Worm (Caenorhabditis elegans) whole organism, L3 larva: ENCODE data around the gene srh-28.

ENCODE experiments used
- R02D3.7 ChIP-seq: fragments of 150-350 bp; optimal IDR thresholded peaks from 2 replicates; lab custom pipeline; 2014; ENCODE audit warnings: missing biosample characterization, missing genetic modification characterization
- ZK546.5 ChIP-seq: sonication (generic microtip); optimal IDR thresholded peaks from 2 replicates; lab custom pipeline; 2017; ENCODE audit warnings: missing biosample characterization, missing genetic modification characterization
- aly-2 ChIP-seq: fragments of 150-350 bp; optimal IDR thresholded peaks from 2 replicates; lab custom pipeline; 2014; ENCODE audit warnings: missing biosample characterization, missing genetic modification characterization
- ama-1 ChIP-seq: fragments of 150-350 bp; optimal IDR thresholded peaks from 2 replicates; lab custom pipeline; 2018
- ceh-28 ChIP-seq: fragments of 150-350 bp; optimal IDR thresholded peaks from 2 replicates; lab custom pipeline; 2014; ENCODE audit warnings: missing biosample characterization, missing genetic modification reagents, missing genetic modification characterization
- ceh-82 ChIP-seq: fragments of 150-350 bp; optimal IDR thresholded peaks from 2 replicates; lab custom pipeline; 2014; ENCODE audit warnings: missing biosample characterization, missing genetic modification characterization
- ceh-9 ChIP-seq: sonication (generic microtip); optimal IDR thresholded peaks from 2 replicates; lab custom pipeline; 2018; ENCODE audit warnings: missing biosample characterization, missing genetic modification characterization
- daf-12 ChIP-seq: fragments of 150-350 bp; optimal IDR thresholded peaks from 2 replicates; lab custom pipeline; 2014; ENCODE audit warnings: missing biosample characterization, missing genetic modification reagents, missing genetic modification characterization
- egl-27 ChIP-seq: sonication (generic microtip); optimal IDR thresholded peaks from 4 replicates; lab custom pipeline; 2017; ENCODE audit warnings: missing biosample characterization, missing genetic modification reagents, missing genetic modification characterization
- egl-5 ChIP-seq: fragments of 150-350 bp; optimal IDR thresholded peaks from 2 replicates; lab custom pipeline; 2017; ENCODE audit warnings: missing biosample characterization, missing genetic modification reagents, missing genetic modification characterization, inconsistent platforms
- elt-1 ChIP-seq: fragments of 150-350 bp; optimal IDR thresholded peaks from 2 replicates; lab custom pipeline; 2014; ENCODE audit warnings: missing biosample characterization, missing genetic modification characterization
- elt-2 ChIP-seq: sonication (generic microtip); optimal IDR thresholded peaks from 2 replicates; lab custom pipeline; 2016; ENCODE audit warnings: missing genetic modification reagents, mild to moderate bottlenecking, missing genetic modification characterization, missing compliant biosample characterization
- elt-3 ChIP-seq, 3 experiments: fragments of 150-350 bp in 1 of 3; sonication (generic microtip) in 2 of 3; optimal IDR thresholded peaks; 2 replicates in 2 of 3; 4 replicates in 1 of 3; lab custom pipeline; 2014 to 2017; ENCODE audit warnings: missing biosample characterization in 3 of 3, missing genetic modification characterization in 3 of 3
- fkh-10 ChIP-seq: sonication (generic microtip); optimal IDR thresholded peaks from 2 replicates; lab custom pipeline; 2017; ENCODE audit warnings: missing biosample characterization, missing genetic modification reagents, missing genetic modification characterization
- fkh-2 ChIP-seq: fragments of 150-350 bp; optimal IDR thresholded peaks from 2 replicates; lab custom pipeline; 2014; ENCODE audit warnings: missing biosample characterization, missing genetic modification reagents, missing genetic modification characterization
- fos-1 ChIP-seq: fragments of 150-350 bp; optimal IDR thresholded peaks from 2 replicates; lab custom pipeline; 2014; ENCODE audit warnings: missing biosample characterization, missing genetic modification characterization
- jun-1 ChIP-seq: fragments of 150-350 bp; optimal IDR thresholded peaks from 2 replicates; lab custom pipeline; 2014; ENCODE audit warnings: missing biosample characterization, missing genetic modification reagents, missing genetic modification characterization
- lin-15B ChIP-seq: fragments of 150-350 bp; optimal IDR thresholded peaks from 2 replicates; lab custom pipeline; 2014; ENCODE audit warnings: missing biosample characterization, missing genetic modification characterization
- lin-39 ChIP-seq: fragments of 150-350 bp; optimal IDR thresholded peaks from 2 replicates; lab custom pipeline; 2018; ENCODE audit warnings: missing biosample characterization, missing genetic modification reagents, missing genetic modification characterization
- lsy-12 ChIP-seq: sonication (generic microtip); optimal IDR thresholded peaks from 2 replicates; lab custom pipeline; 2016; ENCODE audit warnings: mild to moderate bottlenecking, missing genetic modification characterization, missing compliant biosample characterization
- mdl-1 ChIP-seq: fragments of 150-350 bp; optimal IDR thresholded peaks from 2 replicates; lab custom pipeline; 2014; ENCODE audit warnings: missing biosample characterization, missing genetic modification characterization
- nfya-1 ChIP-seq: sonication (generic microtip); optimal IDR thresholded peaks from 2 replicates; lab custom pipeline; 2017; ENCODE audit warnings: missing genetic modification characterization, mild to moderate bottlenecking, missing compliant biosample characterization, antibody characterized with exemption, moderate library complexity; ENCODE audit not compliant: insufficient read depth
- nhr-11 ChIP-seq: fragments of 150-350 bp; optimal IDR thresholded peaks from 2 replicates; lab custom pipeline; 2014; ENCODE audit warnings: missing biosample characterization, missing genetic modification characterization
- nhr-12 ChIP-seq: fragments of 150-350 bp; optimal IDR thresholded peaks from 2 replicates; lab custom pipeline; 2014; ENCODE audit warnings: missing biosample characterization, missing genetic modification characterization
- nhr-237 ChIP-seq: fragments of 150-350 bp; optimal IDR thresholded peaks from 2 replicates; lab custom pipeline; 2014; ENCODE audit warnings: missing biosample characterization, missing genetic modification characterization
- nhr-25 ChIP-seq: sonication (generic microtip); optimal IDR thresholded peaks from 2 replicates; lab custom pipeline; 2017; ENCODE audit warnings: missing biosample characterization, missing genetic modification characterization
- nhr-28 ChIP-seq: fragments of 150-350 bp; optimal IDR thresholded peaks from 2 replicates; lab custom pipeline; 2014; ENCODE audit warnings: missing biosample characterization, missing genetic modification characterization
- nhr-43 ChIP-seq: sonication (generic microtip); optimal IDR thresholded peaks from 2 replicates; lab custom pipeline; 2016; ENCODE audit warnings: mild to moderate bottlenecking, missing genetic modification characterization, missing compliant biosample characterization; ENCODE audit not compliant: poor library complexity, severe bottlenecking
- nhr-77 ChIP-seq: fragments of 150-350 bp; optimal IDR thresholded peaks from 2 replicates; lab custom pipeline; 2014; ENCODE audit warnings: missing biosample characterization, missing genetic modification characterization
- pha-4 ChIP-seq: fragments of 150-350 bp; optimal IDR thresholded peaks from 2 replicates; lab custom pipeline; 2014; ENCODE audit warnings: missing biosample characterization, missing genetic modification reagents, missing genetic modification characterization
- pqm-1 ChIP-seq: fragments of 150-350 bp; optimal IDR thresholded peaks from 2 replicates; lab custom pipeline; 2017; ENCODE audit warnings: missing biosample characterization, missing genetic modification characterization, inconsistent platforms
- sea-2 ChIP-seq: fragments of 150-350 bp; sonication (generic microtip); optimal IDR thresholded peaks from 4 replicates; lab custom pipeline; 2014; ENCODE audit warnings: missing biosample characterization, missing genetic modification reagents, missing genetic modification characterization
- skn-1 ChIP-seq: fragments of 150-350 bp; optimal IDR thresholded peaks from 2 replicates; lab custom pipeline; 2014; ENCODE audit warnings: missing biosample characterization, missing genetic modification characterization
- snpc-4 ChIP-seq: fragments of 150-350 bp; optimal IDR thresholded peaks from 2 replicates; lab custom pipeline; 2014; ENCODE audit warnings: missing biosample characterization, missing genetic modification characterization
- unc-39 ChIP-seq: sonication (generic microtip); optimal IDR thresholded peaks from 4 replicates; lab custom pipeline; 2017; ENCODE audit warnings: missing biosample characterization, missing genetic modification characterization
- unc-62 ChIP-seq: fragments of 150-350 bp; sonication (generic microtip); optimal IDR thresholded peaks from 4 replicates; lab custom pipeline; 2014; ENCODE audit warnings: missing biosample characterization, missing genetic modification reagents, missing genetic modification characterization
- zag-1 ChIP-seq: fragments of 150-350 bp; optimal IDR thresholded peaks from 2 replicates; lab custom pipeline; 2014; ENCODE audit warnings: missing biosample characterization, missing genetic modification characterization
- ztf-11 ChIP-seq: fragments of 150-350 bp; optimal IDR thresholded peaks from 2 replicates; lab custom pipeline; 2014; ENCODE audit warnings: missing biosample characterization, missing genetic modification characterization
- ztf-4 ChIP-seq: fragments of 150-350 bp; optimal IDR thresholded peaks from 2 replicates; lab custom pipeline; 2014; ENCODE audit warnings: missing biosample characterization, missing genetic modification characterization

Gene srh-28

ce11 chrV:6758017-6758416 lies 17.6 kb downstream of the srh-28 start, which contains the start of gene dbl-1:
Gene dbl-1, plus strand, starts transcription at chrV:6758135.
- TF ChIP-seq skn-1 (tag; lab: Kevin White, UChicago) = no peak
- TF ChIP-seq nfya-1 (tag; lab: Kevin White, UChicago) = no peak
- no peak for TF ChIP-seq nhr-25 (tag; lab: Kevin White, UChicago)
- no peak for TF ChIP-seq lsy-12
- no peak for TF ChIP-seq lin-15B (tag; lab: Kevin White, UChicago)
- no peak for TF ChIP-seq fkh-10 (GFP tag; lab: Kevin White, UChicago)
- TF ChIP-seq mdl-1 (tag; lab: Kevin White, UChicago) = no peak
- TF ChIP-seq nhr-237 (tag; lab: Kevin White, UChicago) = no peak
- no peak for TF ChIP-seq R02D3.7 (tag; lab: Kevin White, UChicago)
- TF ChIP-seq egl-5 (tag; lab: Kevin White, UChicago) = no peak
- TF ChIP-seq fos-1 (tag; lab: Kevin White, UChicago) = no peak
- no peak for TF ChIP-seq ama-1
- no peak for TF ChIP-seq snpc-4 (tag; lab: Kevin White, UChicago)
- TF ChIP-seq ZK546.5 (tag; lab: Kevin White, UChicago) = no peak
- TF ChIP-seq elt-3 (tag; optimal IDR thresholded peaks at IDR 0.05; lab: Kevin White, UChicago) = no peak
- TF ChIP-seq zag-1 (tag; lab: Kevin White, UChicago) = no peak
- no peak for TF ChIP-seq jun-1 (tag; lab: Kevin White, UChicago)
- TF ChIP-seq, all 47 proteins: peak for 0

ce11 chrV:6753257-6753656 lies 22.4 kb downstream of the srh-28 start:
- TF ChIP-seq jun-1 (tag; lab: Kevin White, UChicago) = no peak
- TF ChIP-seq unc-62 (GFP tag; lab: Kevin White, UChicago) = no peak
- TF ChIP-seq ztf-11 (tag; lab: Kevin White, UChicago) = no peak
- no peak for TF ChIP-seq ZK546.5 (tag; lab: Kevin White, UChicago)
- no peak for TF ChIP-seq egl-27 (tag; lab: Kevin White, UChicago)
- no peak for TF ChIP-seq nhr-77 (tag; lab: Kevin White, UChicago)
- TF ChIP-seq unc-39 (tag; lab: Kevin White, UChicago) = no peak
- no peak for TF ChIP-seq nhr-12
- TF ChIP-seq elt-2 = no peak
- TF ChIP-seq ztf-4 (tag; lab: Kevin White, UChicago) = no peak
- no peak for TF ChIP-seq nhr-11 (tag; lab: Kevin White, UChicago)
- no peak for TF ChIP-seq lin-39 (tag; lab: Kevin White, UChicago)
- TF ChIP-seq fkh-2 (tag; lab: Kevin White, UChicago) = no peak
- no peak for TF ChIP-seq ceh-9
- TF ChIP-seq skn-1 (tag; lab: Kevin White, UChicago) = no peak
- no peak for TF ChIP-seq ceh-82 (tag; lab: Kevin White, UChicago)
- no peak for TF ChIP-seq sea-2
- no peak for TF ChIP-seq ceh-28 (tag; lab: Kevin White, UChicago)

DNA sequence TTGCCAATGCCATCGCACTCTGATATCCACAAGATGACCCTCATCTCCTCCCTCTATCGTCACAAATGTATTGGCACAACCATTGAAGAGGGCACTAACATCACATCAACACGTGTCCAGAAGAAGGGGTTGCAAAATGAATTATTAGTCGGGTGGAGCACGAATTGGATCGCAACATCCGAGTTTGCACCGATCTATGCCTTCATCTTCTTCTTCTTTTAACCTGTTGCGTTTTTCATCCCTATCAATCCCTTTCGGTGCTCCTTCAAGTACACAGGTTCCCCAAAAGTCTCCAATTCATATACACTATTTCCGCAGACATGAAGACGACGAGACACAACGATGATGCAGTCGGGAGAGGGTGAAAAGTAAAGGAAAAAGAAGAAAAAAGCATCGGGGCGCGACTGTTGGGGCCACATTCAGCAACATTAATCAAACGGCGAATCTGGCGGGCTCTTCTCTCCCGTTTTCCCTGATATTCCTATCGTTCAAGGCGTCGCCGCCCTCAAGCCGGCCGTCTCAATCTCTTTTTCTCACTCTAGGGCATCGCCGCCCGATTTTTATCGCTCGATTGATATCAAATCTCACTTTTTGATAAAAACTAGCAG lies 24.0 kb downstream of the srh-28 start:
- TF ChIP-seq jun-1 (tag; lab: Kevin White, UChicago) = no peak
- no peak for TF ChIP-seq elt-3 (tag; optimal IDR thresholded peaks at IDR 0.05; lab: Kevin White, UChicago)
- no peak for TF ChIP-seq ztf-4 (tag; lab: Kevin White, UChicago)
- no peak for TF ChIP-seq unc-62 (GFP tag; lab: Kevin White, UChicago)
- TF ChIP-seq pha-4 (tag; lab: Kevin White, UChicago) = no peak
- no peak for TF ChIP-seq nhr-43 (tag; lab: Kevin White, UChicago)
- no peak for TF ChIP-seq elt-1 (tag; lab: Kevin White, UChicago)
- TF ChIP-seq nhr-28 (tag; lab: Kevin White, UChicago) = no peak
- TF ChIP-seq lin-15B (tag; lab: Kevin White, UChicago) = no peak
- no peak for TF ChIP-seq ztf-11 (tag; lab: Kevin White, UChicago)
- no peak for TF ChIP-seq pqm-1
- TF ChIP-seq egl-27 (tag; lab: Kevin White, UChicago) = no peak
- TF ChIP-seq nhr-25 (tag; lab: Kevin White, UChicago) = no peak
- TF ChIP-seq sea-2 = no peak
- no peak for TF ChIP-seq fos-1 (tag; lab: Kevin White, UChicago)
- TF ChIP-seq daf-12 = no peak
- no peak for TF ChIP-seq ama-1
- TF ChIP-seq nhr-11 (tag; lab: Kevin White, UChicago) = no peak
- TF ChIP-seq mdl-1 (tag; lab: Kevin White, UChicago) = no peak
- TF ChIP-seq aly-2 = no peak
- TF ChIP-seq, all 47 proteins: peak for 0
